Worm (Caenorhabditis elegans): Measurements from ENCODE around the gene ndub-8.

ndub-8 gene

ce11 chrII:13872191-13872889, at the start of gene ndub-8, which contains the start of gene cup-14:
ndub-8 (plus strand) TSS chrII:13872869.
cup-14 (minus strand) TSS chrII:13872241.
- TF ChIP-seq mxl-2 (GFP tag; conservative IDR thresholded peaks at IDR 0.05) = no peak
- TF ChIP-seq mep-1 (tag; optimal IDR thresholded peaks at IDR 0.05) = peak; percentile 87
- no peak for TF ChIP-seq daf-19 (GFP tag; conservative IDR thresholded peaks at IDR 0.05)
- TF ChIP-seq Y75B8A.6 (GFP tag; IDR thresholded peaks at IDR 0.05) = no peak
- peak; percentile 6 for TF ChIP-seq attf-4 (tag; optimal IDR thresholded peaks at IDR 0.05)
- peak; percentile 42 for TF ChIP-seq nhr-11 (tag; optimal IDR thresholded peaks at IDR 0.05)
- peak; percentile 66 for TF ChIP-seq nhr-6 (tag; optimal IDR thresholded peaks at IDR 0.05)
- TF ChIP-seq ztf-11 (tag; optimal IDR thresholded peaks at IDR 0.05) = no peak
- TF ChIP-seq zfp-3 (GFP tag; conservative IDR thresholded peaks at IDR 0.05) = peak; percentile 56; the same call in 1 of the 2 replicates
- TF ChIP-seq mes-2 (tag; optimal IDR thresholded peaks at IDR 0.05; ENCODE audit: poor library complexity, severe bottlenecking) = peak; percentile 93
- TF ChIP-seq R02D3.7 (tag; optimal IDR thresholded peaks at IDR 0.05) = no peak
- TF ChIP-seq dve-1 (tag; optimal IDR thresholded peaks at IDR 0.05; ENCODE audit: insufficient read depth) = peak; percentile 88
- peak; percentile 75 for TF ChIP-seq hlh-11 (tag; optimal IDR thresholded peaks at IDR 0.05)
- TF ChIP-seq arid-1 (GFP tag; conservative IDR thresholded peaks at IDR 0.05) = 0 out of 2 replicates have a peak, but pooled peaks have one; percentile 41
- no peak for TF ChIP-seq ZK546.5 (tag; optimal IDR thresholded peaks at IDR 0.05)
- no peak for TF ChIP-seq nhr-10 (tag; optimal IDR thresholded peaks at IDR 0.05)
- TF ChIP-seq Y48G9A.11 (GFP tag; IDR thresholded peaks at IDR 0.05) = no peak
- peak in 1 of 2 experiments; percentile 38 for TF ChIP-seq unc-62 (GFP tag; optimal IDR thresholded peaks at IDR 0.05 in 1 of 2)
- no peak for TF ChIP-seq unc-62 (tag; optimal IDR thresholded peaks at IDR 0.05)
- no peak for TF ChIP-seq saeg-2 (GFP tag; IDR thresholded peaks at IDR 0.05)
- TF ChIP-seq nhr-42 (GFP tag; IDR thresholded peaks at IDR 0.05) = peak; percentile 84; the same call in 1 of the 2 replicates
- no peak for TF ChIP-seq ceh-44 (GFP tag; IDR thresholded peaks at IDR 0.05)
- TF ChIP-seq ces-1 (GFP tag; optimal IDR thresholded peaks at IDR 0.05) = peak; percentile 69
- peak in 1 of 2 experiments; percentile 67 for TF ChIP-seq hif-1 (tag; optimal IDR thresholded peaks at IDR 0.05)
- TF ChIP-seq unc-39 (tag; optimal IDR thresholded peaks at IDR 0.05) = no peak
- TF ChIP-seq madf-9 (GFP tag; conservative IDR thresholded peaks at IDR 0.05) = no peak
- peak; percentile 98 for TF ChIP-seq hlh-30 (tag; optimal IDR thresholded peaks at IDR 0.05; ENCODE audit: insufficient read depth)
- TF ChIP-seq ctbp-1 (GFP tag; IDR thresholded peaks at IDR 0.05) = no peak
- no peak for TF ChIP-seq ZK337.2 (GFP tag; IDR thresholded peaks at IDR 0.05)
- peak; percentile 86 for TF ChIP-seq dpl-1 (GFP tag; optimal IDR thresholded peaks at IDR 0.05)
- TF ChIP-seq daf-8 (GFP tag; IDR thresholded peaks at IDR 0.05) = no peak
- TF ChIP-seq aly-2 (tag; optimal IDR thresholded peaks at IDR 0.05) = no peak
- TF ChIP-seq lsy-2 (tag; optimal IDR thresholded peaks at IDR 0.05) = peak; percentile 98 to 100
- TF ChIP-seq jun-1 (tag; optimal IDR thresholded peaks at IDR 0.05) = peak; percentile 29
- TF ChIP-seq zag-1 (tag; optimal IDR thresholded peaks at IDR 0.05) = no peak
- peak; percentile 62 for TF ChIP-seq F10B5.3 (tag; optimal IDR thresholded peaks at IDR 0.05)
- TF ChIP-seq dmd-9 (GFP tag; IDR thresholded peaks at IDR 0.05) = no peak
- TF ChIP-seq T20F7.1 (GFP tag; optimal IDR thresholded peaks at IDR 0.05) = peak; percentile 70
- TF ChIP-seq nhr-28 (tag; optimal IDR thresholded peaks at IDR 0.05) = no peak
- TF ChIP-seq nhr-76 (tag; optimal IDR thresholded peaks at IDR 0.05) = no peak
- peak; percentile 44 for TF ChIP-seq nhr-25 (tag; optimal IDR thresholded peaks at IDR 0.05; ENCODE audit: borderline replicate concordance, insufficient read depth)
- no peak for TF ChIP-seq daf-12 (tag; optimal IDR thresholded peaks at IDR 0.05)
- peak; percentile 71 for TF ChIP-seq rbr-2 (tag; optimal IDR thresholded peaks at IDR 0.05)
- TF ChIP-seq spr-3 (GFP tag; optimal IDR thresholded peaks at IDR 0.05) = peak; percentile 50
- no peak for TF ChIP-seq ceh-62 (tag; optimal IDR thresholded peaks at IDR 0.05)
- no peak for TF ChIP-seq pqm-1 (tag; optimal IDR thresholded peaks at IDR 0.05)
- peak; percentile 81 for TF ChIP-seq hmg-1.1 (GFP tag; IDR thresholded peaks at IDR 0.05)
- no peak for TF ChIP-seq madf-5 (GFP tag; IDR thresholded peaks at IDR 0.05)
- TF ChIP-seq mdl-1 (tag; optimal IDR thresholded peaks at IDR 0.05) = peak; percentile 61 to 85
- TF ChIP-seq F26F4.8 (GFP tag; conservative IDR thresholded peaks at IDR 0.05) = no peak

Measured in whole organism, L4 larva.